Fruit fly (Drosophila melanogaster) whole organism, embryonic: ENCODE measurements around the gene Rbp1-like.

ENCODE experiments used
- Aef1 ChIP-seq: fragments of 200-800 bp; sonication (Bioruptor generic); IDR thresholded peaks from 3 replicates; pipeline ENCODE4 v1.3.6; 2022; ENCODE audit warnings: missing biosample characterization, missing genetic modification characterization
- Antp ChIP-seq: fragments of 200-800 bp; sonication (Bioruptor generic); optimal IDR thresholded peaks from 3 replicates; lab custom pipeline; 2016; ENCODE audit warnings: missing biosample characterization, missing genetic modification characterization
- Atf6 ChIP-seq: fragments of 200-800 bp; sonication (Bioruptor generic); IDR thresholded peaks from 2 replicates; pipeline ENCODE4 v1.3.6; 2022; ENCODE audit warnings: missing biosample characterization, missing genetic modification characterization
- Bdp1 ChIP-seq: fragments of 200-800 bp; sonication (Bioruptor generic); optimal IDR thresholded peaks from 3 replicates; lab custom pipeline; 2016; ENCODE audit warnings: missing biosample characterization, missing genetic modification characterization
- CG10959 ChIP-seq: fragments of 200-800 bp; sonication (Bioruptor generic); IDR thresholded peaks from 2 replicates; pipeline ENCODE4 v1.3.6; 2022; ENCODE audit warnings: missing biosample characterization, missing genetic modification characterization
- CG11247 ChIP-seq: fragments of 200-800 bp; sonication (Bioruptor generic); IDR thresholded peaks from 2 replicates; pipeline ENCODE4 v1.3.6; 2022; ENCODE audit warnings: missing biosample characterization, missing genetic modification characterization
- CG12942 ChIP-seq: fragments of 200-800 bp; sonication (Bioruptor generic); optimal IDR thresholded peaks from 3 replicates; lab custom pipeline; 2016; ENCODE audit warnings: missing biosample characterization, missing genetic modification characterization
- CG14965 ChIP-seq: fragments of 200-800 bp; sonication (Bioruptor generic); optimal IDR thresholded peaks from 2 replicates; lab custom pipeline; 2016; ENCODE audit warnings: missing biosample characterization, missing genetic modification characterization, borderline replicate concordance
- CG1603 ChIP-seq: fragments of 200-800 bp; sonication (Bioruptor generic); optimal IDR thresholded peaks from 2 replicates; lab custom pipeline; 2019; ENCODE audit warnings: missing biosample characterization, mild to moderate bottlenecking, missing genetic modification characterization, moderate library complexity
- CG17385 ChIP-seq: fragments of 200-800 bp; sonication (Bioruptor generic); optimal IDR thresholded peaks from 3 replicates; lab custom pipeline; 2018; ENCODE audit warnings: missing biosample characterization, mild to moderate bottlenecking, missing genetic modification characterization
- CG17912 ChIP-seq: fragments of 200-800 bp; sonication (Bioruptor generic); optimal IDR thresholded peaks from 2 replicates; lab custom pipeline; 2018; ENCODE audit warnings: missing biosample characterization, mild to moderate bottlenecking, missing genetic modification characterization
- CG18011 ChIP-seq: fragments of 200-800 bp; sonication (Bioruptor generic); optimal IDR thresholded peaks from 2 replicates; lab custom pipeline; 2017; ENCODE audit warnings: missing biosample characterization, missing genetic modification characterization, mild to moderate bottlenecking, moderate library complexity, missing genotype
- CG18619 ChIP-seq: fragments of 200-800 bp; sonication (Bioruptor generic); optimal IDR thresholded peaks from 3 replicates; lab custom pipeline; 2017; ENCODE audit warnings: missing biosample characterization, mild to moderate bottlenecking, missing genetic modification characterization
- CG2129 ChIP-seq: fragments of 200-800 bp; sonication (Bioruptor generic); IDR thresholded peaks from 2 replicates; pipeline ENCODE4 v1.3.6; 2022; ENCODE audit warnings: missing biosample characterization, missing genetic modification characterization; ENCODE audit not compliant: partially characterized antibody
- CG2199 ChIP-seq: fragments of 200-800 bp; sonication (Bioruptor generic); IDR thresholded peaks from 3 replicates; pipeline ENCODE4 v1.3.6; 2022; ENCODE audit warnings: missing biosample characterization, missing genetic modification characterization
- CG2678 ChIP-seq: fragments of 200-800 bp; sonication (Bioruptor generic); optimal IDR thresholded peaks from 3 replicates; lab custom pipeline; 2019; ENCODE audit warnings: missing biosample characterization, mild to moderate bottlenecking, missing genetic modification characterization, moderate library complexity
- CG3281 ChIP-seq: fragments of 200-800 bp; sonication (Bioruptor generic); optimal IDR thresholded peaks from 3 replicates; lab custom pipeline; 2017; ENCODE audit warnings: missing biosample characterization, mild to moderate bottlenecking, missing genetic modification characterization
- CG42726 ChIP-seq: fragments of 200-800 bp; sonication (Bioruptor generic); IDR thresholded peaks from 2 replicates; pipeline ENCODE4 v1.3.6; 2022; ENCODE audit warnings: missing biosample characterization, missing genetic modification characterization; ENCODE audit not compliant: partially characterized antibody
- CG7987 ChIP-seq: fragments of 200-800 bp; sonication (Bioruptor generic); optimal IDR thresholded peaks from 2 replicates; lab custom pipeline; 2018; ENCODE audit warnings: missing biosample characterization, mild to moderate bottlenecking, missing genetic modification characterization, moderate library complexity
- CG9609 ChIP-seq: fragments of 200-800 bp; sonication (Bioruptor generic); optimal IDR thresholded peaks from 3 replicates; lab custom pipeline; 2016; ENCODE audit warnings: missing biosample characterization, missing genetic modification characterization
- CHES-1-like ChIP-seq: fragments of 200-800 bp; sonication (Bioruptor generic); optimal IDR thresholded peaks from 2 replicates; lab custom pipeline; 2016; ENCODE audit warnings: missing biosample characterization, missing genetic modification characterization
- Dfd ChIP-seq, 2 experiments: fragments of >200 bp; optimal IDR thresholded peaks; 2 replicates each; lab custom pipeline; 2017; ENCODE audit warnings: missing biosample characterization in 2 of 2, missing genetic modification characterization in 2 of 2
- Ets65A ChIP-seq: fragments of 200-800 bp; sonication (Bioruptor generic); peaks from one replicate; lab custom pipeline; 2016; ENCODE audit warnings: missing biosample characterization, missing genetic modification characterization
- Fer2 ChIP-seq: fragments of 200-800 bp; sonication (Bioruptor generic); optimal IDR thresholded peaks from 2 replicates; lab custom pipeline; 2018; ENCODE audit warnings: missing biosample characterization, mild to moderate bottlenecking, missing genetic modification characterization, moderate library complexity
- H2.0 ChIP-seq: fragments of 200-800 bp; sonication (Bioruptor generic); IDR thresholded peaks from 2 replicates; pipeline ENCODE4 v1.3.6; 2022; ENCODE audit warnings: missing biosample characterization, missing genetic modification characterization
- HLHmδ ChIP-seq: fragments of 200-800 bp; sonication (Bioruptor generic); optimal IDR thresholded peaks from 2 replicates; lab custom pipeline; 2018; ENCODE audit warnings: missing biosample characterization, mild to moderate bottlenecking, missing genetic modification characterization, moderate library complexity
- MESR4 ChIP-seq: fragments of 200-800 bp; sonication (Bioruptor generic); optimal IDR thresholded peaks from 2 replicates; lab custom pipeline; 2018; ENCODE audit warnings: missing biosample characterization, mild to moderate bottlenecking, missing genetic modification characterization, moderate library complexity
- Mad ChIP-seq: fragments of 200-800 bp; sonication (Bioruptor generic); optimal IDR thresholded peaks from 2 replicates; lab custom pipeline; 2016; ENCODE audit warnings: missing biosample characterization, missing genetic modification characterization
- Max ChIP-seq: fragments of 200-800 bp; sonication (Bioruptor generic); optimal IDR thresholded peaks from 2 replicates; lab custom pipeline; 2016; ENCODE audit warnings: missing biosample characterization, mild to moderate bottlenecking, missing genetic modification characterization
- Med ChIP-seq: fragments of 200-800 bp; sonication (Bioruptor generic); peaks from one replicate; lab custom pipeline; 2016; ENCODE audit warnings: missing biosample characterization, missing genetic modification characterization, mild to moderate bottlenecking, inconsistent platforms, moderate library complexity
- Mrtf ChIP-seq: fragments of 200-800 bp; sonication (Bioruptor generic); IDR thresholded peaks from 3 replicates; pipeline ENCODE4 v1.3.6; 2022; ENCODE audit warnings: missing biosample characterization, missing genetic modification characterization
- Nf-YB ChIP-seq: fragments of 200-800 bp; sonication (Bioruptor generic); optimal IDR thresholded peaks from 3 replicates; lab custom pipeline; 2019; ENCODE audit warnings: missing biosample characterization, mild to moderate bottlenecking, missing genetic modification characterization, moderate library complexity
- Stat92E ChIP-seq, 3 experiments: fragments of >200 bp in 2 of 3; fragments of 200-800 bp in 1 of 3; sonication (Bioruptor generic) in 1 of 3; optimal IDR thresholded peaks; 2 replicates each; lab custom pipeline; 2017 to 2019; ENCODE audit warnings: missing biosample characterization in 3 of 3, missing genetic modification characterization in 3 of 3, mild to moderate bottlenecking in 1 of 3, moderate library complexity in 1 of 3
- Usf ChIP-seq: fragments of 200-800 bp; sonication (Bioruptor generic); optimal IDR thresholded peaks from 2 replicates; lab custom pipeline; 2017; ENCODE audit warnings: missing genotype, missing biosample characterization, missing genetic modification characterization
- dan ChIP-seq: fragments of 200-800 bp; sonication (Bioruptor generic); IDR thresholded peaks from 2 replicates; pipeline ENCODE4 v1.3.6; 2022; ENCODE audit warnings: missing biosample characterization, missing genetic modification characterization
- dmrt11E ChIP-seq: fragments of 200-800 bp; sonication (Bioruptor generic); optimal IDR thresholded peaks from 3 replicates; lab custom pipeline; 2018; ENCODE audit warnings: missing biosample characterization, mild to moderate bottlenecking, missing genetic modification characterization, moderate library complexity
- dpn ChIP-seq, 2 experiments: fragments of 200-800 bp; sonication (Bioruptor generic); optimal IDR thresholded peaks; 3 replicates each; lab custom pipeline; 2016; ENCODE audit warnings: missing biosample characterization in 2 of 2, missing genetic modification characterization in 2 of 2
- fd102C ChIP-seq: fragments of 200-800 bp; sonication (Bioruptor generic); optimal IDR thresholded peaks from 2 replicates; lab custom pipeline; 2018; ENCODE audit warnings: missing biosample characterization, mild to moderate bottlenecking, missing genetic modification characterization, moderate library complexity
- gcm ChIP-seq: fragments of 200-800 bp; sonication (Bioruptor generic); optimal IDR thresholded peaks from 2 replicates; lab custom pipeline; 2019; ENCODE audit warnings: missing biosample characterization, mild to moderate bottlenecking, missing genetic modification characterization, moderate library complexity
- gcm2 ChIP-seq: fragments of 200-800 bp; sonication (Bioruptor generic); optimal IDR thresholded peaks from 2 replicates; lab custom pipeline; 2016; ENCODE audit warnings: missing biosample characterization, missing genetic modification characterization
- grn ChIP-seq: fragments of 200-800 bp; sonication (Bioruptor generic); optimal IDR thresholded peaks from 3 replicates; lab custom pipeline; 2017; ENCODE audit warnings: missing biosample characterization, missing genetic modification characterization
- gt ChIP-seq: fragments of 200-800 bp; sonication (Bioruptor generic); IDR thresholded peaks from 2 replicates; pipeline ENCODE4 v1.3.6; 2022; ENCODE audit warnings: missing biosample characterization, missing genetic modification characterization
- kah ChIP-seq: fragments of 200-800 bp; sonication (Bioruptor generic); optimal IDR thresholded peaks from 2 replicates; lab custom pipeline; 2018; ENCODE audit warnings: missing biosample characterization, mild to moderate bottlenecking, missing genetic modification characterization
- mirr ChIP-seq: fragments of 200-800 bp; sonication (Bioruptor generic); optimal IDR thresholded peaks from 3 replicates; lab custom pipeline; 2018; ENCODE audit warnings: missing biosample characterization, mild to moderate bottlenecking, missing genetic modification characterization
- pfk ChIP-seq: fragments of 200-800 bp; sonication (Bioruptor generic); optimal IDR thresholded peaks from 2 replicates; lab custom pipeline; 2018; ENCODE audit warnings: missing biosample characterization, mild to moderate bottlenecking, missing genetic modification characterization, moderate library complexity
- prd ChIP-seq, 3 experiments: fragments of >200 bp in 2 of 3; fragments of 200-800 bp in 1 of 3; sonication (Bioruptor generic) in 1 of 3; optimal IDR thresholded peaks in 2 of 3; IDR thresholded peaks in 1 of 3; 2 replicates in 2 of 3; 3 replicates in 1 of 3; pipeline versions ENCODE4 v1.3.6 to Lab custom; 2017 to 2022; ENCODE audit warnings: missing biosample characterization in 1 of 3, missing genetic modification characterization in 1 of 3
- ro ChIP-seq: fragments of 200-800 bp; sonication (Bioruptor generic); IDR thresholded peaks from 2 replicates; pipeline ENCODE4 v1.3.6; 2022; ENCODE audit warnings: missing biosample characterization, missing genetic modification characterization
- ssp ChIP-seq: fragments of 200-800 bp; sonication (Bioruptor generic); IDR thresholded peaks from 2 replicates; pipeline ENCODE4 v1.3.6; 2022; ENCODE audit warnings: missing biosample characterization, missing genetic modification characterization
- unc-4 ChIP-seq: fragments of 200-800 bp; sonication (Bioruptor generic); IDR thresholded peaks from 2 replicates; pipeline ENCODE4 v1.3.6; 2022; ENCODE audit warnings: missing biosample characterization, missing genetic modification characterization; ENCODE audit not compliant: partially characterized antibody
- wek ChIP-seq: fragments of 200-800 bp; sonication (Bioruptor generic); optimal IDR thresholded peaks from 3 replicates; lab custom pipeline; 2018; ENCODE audit warnings: missing biosample characterization, mild to moderate bottlenecking, missing genetic modification characterization, moderate library complexity
- yki ChIP-seq: fragments of >200 bp; optimal IDR thresholded peaks from 3 replicates; lab custom pipeline; 2018

Gene Rbp1-like

dm6 chrX:13376520-13376919 is 8.2 kb downstream of the Rbp1-like start (continued):
- TF ChIP-seq dan (GFP tag; lab: Robert Waterston, UW) (no peak), Fer2 (tag; lab: Kevin White, UChicago) (no peak), CG14965 (no peak), gcm (GFP tag; lab: Kevin White, UChicago) (no peak), CG2678 (tag; lab: Kevin White, UChicago) (peak; percentile 50), CG2129 (no peak), Antp (no peak), Nf-YB (GFP tag; lab: Kevin White, UChicago) (no peak), wek (GFP tag; lab: Kevin White, UChicago) (no peak), Max (no peak), HLHmδ (GFP tag; lab: Kevin White, UChicago) (no peak), CG17912 (GFP tag; lab: Kevin White, UChicago) (no peak), Aef1 (GFP tag; lab: Robert Waterston, UW) (no peak), Stat92E (GFP tag; optimal IDR thresholded peaks at IDR 0.05; lab: Kevin White, UChicago) (no peak), CG9609 (peak; percentile 15), CG2199 (no peak), ro (GFP tag; lab: Robert Waterston, UW) (no peak), grn (GFP tag; lab: Kevin White, UChicago) (no peak), gt (GFP tag; lab: Robert Waterston, UW) (no peak), pfk (GFP tag; lab: Kevin White, UChicago) (no peak), Bdp1 (GFP tag; lab: Kevin White, UChicago) (no peak), CG11247 (GFP tag; lab: Robert Waterston, UW) (no peak), Mad (no peak), unc-4 (GFP tag; lab: Robert Waterston, UW) (no peak), Atf6 (GFP tag; lab: Robert Waterston, UW) (peak; percentile 30; the same call in 1 of the 2 replicates), dmrt11E (tag; lab: Kevin White, UChicago) (no peak), Ets65A (no peak), CG18011 (GFP tag; lab: Kevin White, UChicago) (no peak), CG7987 (GFP tag; lab: Kevin White, UChicago) (no peak), ssp (no peak), CG1603 (tag; lab: Kevin White, UChicago) (peak; percentile 3), Dfd (GFP tag; optimal IDR thresholded peaks at IDR 0.05; lab: Kevin White, UChicago) (no peak), prd (optimal IDR thresholded peaks at IDR 0.05; lab: Kevin White, UChicago) (no peak), prd (GFP tag; IDR thresholded peaks at IDR 0.05; lab: Robert Waterston, UW) (0 out of 3 replicates have a peak, but pooled peaks have one; percentile 14), H2.0 (GFP tag; lab: Robert Waterston, UW) (no peak), CG42726 (GFP tag; lab: Robert Waterston, UW) (no peak), CHES-1-like (GFP tag; lab: Kevin White, UChicago) (no peak), CG18619 (GFP tag; lab: Kevin White, UChicago) (no peak), CG3281 (peak; percentile 44), CG12942 (GFP tag; lab: Kevin White, UChicago) (no peak), CG17385 (peak; percentile 26), yki (lab: Kevin White, UChicago) (no peak), MESR4 (no peak), mirr (no peak), Mrtf (no peak), CG10959 (GFP tag; lab: Robert Waterston, UW) (no peak), fd102C (GFP tag; lab: Kevin White, UChicago) (no peak), Med (GFP tag; lab: Kevin White, UChicago) (peak; percentile 86), kah (no peak), Usf (GFP tag; lab: Kevin White, UChicago) (no peak), dpn (GFP tag; optimal IDR thresholded peaks at IDR 0.05; lab: Kevin White, UChicago) (no peak), gcm2 (GFP tag; lab: Kevin White, UChicago) (no peak)
